Fruit fly (Drosophila melanogaster) ovary, adult (tissue): ENCODE results near the gene PCID2.
A peak's percentile ranks its signal among the peaks of the same experiment; 100 is the strongest.

Experiments
- CG17801 ChIP-seq: fragments of 200-800 bp; optimal IDR thresholded peaks from 2 replicates; lab custom pipeline; 2019; ENCODE audit warnings: missing biosample characterization, mild to moderate bottlenecking, missing genetic modification characterization, moderate library complexity; ENCODE audit not compliant: partially characterized antibody

PCID2 gene

dm6 chr3L:11630684-11631083 lies 4.4 kb downstream of the PCID2 start:
- TF ChIP-seq CG17801, result no peak

dm6 chr3L:11631092-11631491 lies 4.9 kb downstream of the PCID2 start, which contains the start of gene CG32091:
CG32091 (plus strand) TSS chr3L:11631392.
- no peak for TF ChIP-seq CG17801

DNA sequence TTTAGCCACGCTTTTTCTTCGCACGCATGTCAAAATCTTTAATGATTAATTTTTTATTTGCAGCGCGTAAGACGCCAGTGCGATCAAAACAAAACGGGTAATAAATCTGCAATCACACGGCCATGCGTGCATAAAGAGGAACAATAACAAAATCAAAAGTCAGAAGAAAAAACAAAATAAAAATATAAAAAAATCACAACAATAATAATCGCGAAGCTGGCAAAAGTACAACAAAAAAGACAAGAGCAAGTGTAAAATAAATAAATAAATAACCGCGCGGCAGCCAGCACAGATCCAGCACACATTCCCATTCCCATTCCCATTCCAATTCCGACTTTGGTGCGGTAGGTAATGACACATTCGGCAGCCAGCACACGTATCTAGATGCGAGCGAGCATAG lies 8.3 kb downstream of the PCID2 start:
- TF ChIP-seq CG17801, result peak; percentile 53

DNA sequence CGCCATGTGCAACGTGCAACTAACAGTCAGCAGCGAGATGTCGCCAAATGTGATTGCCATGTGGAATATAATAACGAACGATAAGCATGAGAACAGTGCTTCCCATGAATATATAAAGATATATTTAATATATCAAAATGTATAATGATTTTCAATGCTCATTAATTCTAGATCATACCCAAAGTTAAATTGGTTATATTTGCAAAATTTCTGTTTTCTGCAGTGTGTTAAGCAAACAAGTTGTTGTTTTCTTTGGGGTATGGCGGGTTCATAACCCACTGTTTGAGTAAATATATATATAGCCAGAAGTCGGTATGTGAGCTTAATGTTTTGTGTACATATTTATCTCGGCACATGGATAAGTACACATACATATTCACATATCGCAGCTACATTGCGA lies 10.6 kb downstream of the PCID2 start:
- no peak for TF ChIP-seq CG17801

DNA sequence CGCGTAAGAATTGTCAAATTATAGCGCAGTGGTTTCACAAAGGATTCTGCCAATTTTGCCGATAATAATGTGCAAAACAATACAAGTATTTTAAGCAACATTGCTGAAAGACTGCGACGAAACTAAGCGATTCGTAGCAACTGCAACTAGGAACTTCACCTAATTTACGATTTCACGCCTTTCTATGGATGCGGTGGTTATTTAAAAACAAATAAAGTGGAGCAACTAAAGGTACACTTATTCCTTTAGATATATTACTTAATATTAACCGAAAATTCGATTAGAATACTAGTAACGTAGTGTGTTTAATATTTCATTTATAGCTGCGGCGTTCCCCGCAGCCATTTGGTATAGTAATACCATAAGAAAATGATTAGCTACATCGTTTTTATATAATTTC lies 19.7 kb downstream of the PCID2 start, which contains the start of gene CG6071:
Gene CG6071 (minus strand): TSS at position 101 of the 400 bp plus-strand sequence.
- no peak for TF ChIP-seq CG17801

DNA sequence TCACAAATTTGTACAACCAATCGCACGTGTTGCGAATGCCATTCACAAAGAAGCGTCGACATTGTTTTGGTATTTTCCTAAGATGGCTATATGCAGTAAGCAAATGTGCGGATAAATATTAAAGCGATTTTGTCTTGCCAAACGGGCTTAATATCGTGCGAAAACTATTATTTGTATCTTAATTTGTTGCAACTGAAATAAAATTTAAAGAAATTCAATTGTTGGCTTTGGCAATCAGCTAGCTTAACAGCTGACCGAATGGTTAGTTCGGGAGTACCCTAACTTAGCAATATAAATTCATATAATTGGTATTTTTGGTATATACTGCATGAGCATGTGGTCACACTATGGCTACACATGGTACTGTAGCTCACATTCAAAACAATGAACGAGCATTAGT lies 22.2 kb downstream of the PCID2 start, which contains the start of the genes RIOK1 and Polr3H:
Gene RIOK1 (minus strand): TSS at position 65 of the 400 bp plus-strand sequence.
Gene Polr3H (plus strand): TSS at position 347 of the 400 bp plus-strand sequence.
- peak; percentile 59 for TF ChIP-seq CG17801

DNA sequence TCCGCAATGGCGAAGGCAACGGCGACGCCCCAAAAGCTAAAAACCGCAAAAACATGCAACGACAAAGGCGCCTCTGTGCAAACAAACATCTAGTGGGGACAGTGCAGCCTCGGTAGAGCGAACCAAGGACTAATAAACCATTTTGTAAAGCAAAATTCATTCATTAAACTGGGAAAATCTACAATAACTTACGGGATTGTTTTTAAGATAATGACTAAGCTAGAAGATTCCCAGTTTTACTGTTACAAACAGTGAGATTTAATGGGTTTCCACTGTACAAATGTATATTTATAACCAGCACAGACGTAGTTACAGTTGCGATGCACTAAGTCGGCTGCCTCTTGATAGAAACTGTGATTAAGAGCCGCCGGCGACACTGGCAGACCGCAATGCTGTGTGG lies 29.9 kb downstream of the PCID2 start:
- TF ChIP-seq CG17801, result no peak
